Fruit fly (Drosophila melanogaster): Measurements from ENCODE around the gene CG6793.

The CG6793 gene

DNA sequence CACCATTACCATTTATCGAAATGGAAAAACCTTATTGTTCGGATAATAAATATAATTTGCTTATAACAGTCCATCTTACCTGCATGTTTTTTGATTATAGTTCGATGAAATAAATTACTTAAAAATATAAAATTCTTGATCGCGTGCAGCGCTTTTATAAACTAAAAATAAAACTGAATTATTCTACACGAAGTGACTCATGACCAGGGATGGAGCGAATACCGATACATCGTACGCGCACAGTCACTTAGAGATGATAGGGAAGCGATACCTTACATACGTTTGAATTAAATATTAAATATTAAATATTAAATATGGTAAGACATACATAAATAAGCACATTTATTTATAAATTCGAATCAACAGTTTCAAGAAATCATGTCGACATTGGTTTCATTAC, 49.2 kb upstream of the CG6793 start, which contains the start of gene viaf (continued):
- peak; percentile 53 for TF ChIP-seq Chrac-16 (GFP tag; optimal IDR thresholded peaks at IDR 0.05)
- TF ChIP-seq CG10209 (GFP tag; optimal IDR thresholded peaks at IDR 0.05) = peak; percentile 35
- TF ChIP-seq Mes4 (GFP tag; optimal IDR thresholded peaks at IDR 0.05) = no peak
- TF ChIP-seq tin (GFP tag; optimal IDR thresholded peaks at IDR 0.05) = peak; percentile 56
- TF ChIP-seq gcm (GFP tag; optimal IDR thresholded peaks at IDR 0.05) = no peak
- peak; percentile 96 for TF ChIP-seq Bgb (GFP tag; IDR thresholded peaks at IDR 0.05; ENCODE audit: partially characterized antibody)
- TF ChIP-seq dmrt11E (tag; optimal IDR thresholded peaks at IDR 0.05) = peak; percentile 55
- peak; percentile 32; the same call in 1 of the 3 replicates for TF ChIP-seq Aef1 (GFP tag; IDR thresholded peaks at IDR 0.05)
- no peak for TF ChIP-seq sc (optimal IDR thresholded peaks at IDR 0.05)
- no peak for TF ChIP-seq sc (GFP tag; optimal IDR thresholded peaks at IDR 0.05)
- TF ChIP-seq knrl (GFP tag; IDR thresholded peaks at IDR 0.05; ENCODE audit: partially characterized antibody) = peak; percentile 96
- peak; percentile 18; the same call in 1 of the 2 replicates for TF ChIP-seq Adf1 (GFP tag; IDR thresholded peaks at IDR 0.05)
- no peak for TF ChIP-seq CG18262 (tag; optimal IDR thresholded peaks at IDR 0.05)
- peak; percentile 23 for TF ChIP-seq Ets97D (GFP tag; optimal IDR thresholded peaks at IDR 0.05)
- TF ChIP-seq CG4282 (GFP tag; optimal IDR thresholded peaks at IDR 0.05) = no peak
- peak; percentile 45 for TF ChIP-seq Six4 (GFP tag; optimal IDR thresholded peaks at IDR 0.05)
- peak; percentile 75; the same call in 2 of the 3 replicates for TF ChIP-seq jigr1 (GFP tag; IDR thresholded peaks at IDR 0.05)
- TF ChIP-seq zen2 (GFP tag; IDR thresholded peaks at IDR 0.05; ENCODE audit: partially characterized antibody) = peak; percentile 79
- TF ChIP-seq Med (GFP tag) = peak; percentile 83
- peak; percentile 73 for TF ChIP-seq nmo (GFP tag; optimal IDR thresholded peaks at IDR 0.05)
- TF ChIP-seq prd (optimal IDR thresholded peaks at IDR 0.05) = no peak
- TF ChIP-seq prd (GFP tag; IDR thresholded peaks at IDR 0.05) = peak; percentile 53
- TF ChIP-seq CG4328 (GFP tag; optimal IDR thresholded peaks at IDR 0.05) = peak; percentile 19
- TF ChIP-seq CG11560 (tag; IDR thresholded peaks at IDR 0.05) = no peak
- peak; percentile 57 for TF ChIP-seq ind (GFP tag; optimal IDR thresholded peaks at IDR 0.05)
- TF ChIP-seq pan (optimal IDR thresholded peaks at IDR 0.05) = no peak
- TF ChIP-seq pan (GFP tag; optimal IDR thresholded peaks at IDR 0.05 in 1 of 2, IDR thresholded peaks at IDR 0.05 in 1 of 2) = peak in 1 of 2 experiments; percentile 42
- no peak for TF ChIP-seq CG4730 (GFP tag; IDR thresholded peaks at IDR 0.05)
- peak; percentile 60 for TF ChIP-seq CoRest (tag; optimal IDR thresholded peaks at IDR 0.05)
- peak; percentile 36 for TF ChIP-seq zfh2 (GFP tag; optimal IDR thresholded peaks at IDR 0.05)
- peak; percentile 18 for TF ChIP-seq bab2 (GFP tag; optimal IDR thresholded peaks at IDR 0.05)
- peak; percentile 24 for TF ChIP-seq CG5245 (GFP tag; optimal IDR thresholded peaks at IDR 0.05)
- TF ChIP-seq CG10462 (GFP tag; optimal IDR thresholded peaks at IDR 0.05) = peak; percentile 23
- peak; percentile 61 for TF ChIP-seq Dref (GFP tag; IDR thresholded peaks at IDR 0.05)
- peak; percentile 33 for TF ChIP-seq CG13775 (GFP tag; optimal IDR thresholded peaks at IDR 0.05)
- peak; percentile 22; the same call in 1 of the 2 replicates for TF ChIP-seq aop (GFP tag; IDR thresholded peaks at IDR 0.05)
- peak; percentile 77 for TF ChIP-seq Rfx (GFP tag; IDR thresholded peaks at IDR 0.05)
- TF ChIP-seq CG11456 (GFP tag; IDR thresholded peaks at IDR 0.05) = peak; percentile 62; the same call in 1 of the 3 replicates
- TF ChIP-seq CG12299 (tag; optimal IDR thresholded peaks at IDR 0.05) = peak; percentile 26
- TF ChIP-seq trem (tag; optimal IDR thresholded peaks at IDR 0.05) = peak; percentile 67
- no peak for TF ChIP-seq CG1233 (GFP tag; optimal IDR thresholded peaks at IDR 0.05)
- TF ChIP-seq Gug (GFP tag; IDR thresholded peaks at IDR 0.05) = peak; percentile 72; the same call in 3 of the 4 replicates
- TF ChIP-seq gt (GFP tag; IDR thresholded peaks at IDR 0.05) = no peak
- TF ChIP-seq ato (GFP tag; IDR thresholded peaks at IDR 0.05; ENCODE audit: partially characterized antibody) = peak; percentile 86
- peak; percentile 17 for TF ChIP-seq Myb (GFP tag; optimal IDR thresholded peaks at IDR 0.05)
- TF ChIP-seq CG1602 (GFP tag; optimal IDR thresholded peaks at IDR 0.05) = peak; percentile 63
- TF ChIP-seq ap (GFP tag; IDR thresholded peaks at IDR 0.05) = 0 out of 2 replicates have a peak, but pooled peaks have one; percentile 7
- peak; percentile 39; the same call in 1 of the 3 replicates for TF ChIP-seq H15 (GFP tag; IDR thresholded peaks at IDR 0.05)
- peak; percentile 52 for TF ChIP-seq Max (GFP tag; optimal IDR thresholded peaks at IDR 0.05)
- peak; percentile 80 for TF ChIP-seq CG9932 (GFP tag; IDR thresholded peaks at IDR 0.05)
- peak; percentile 58; the same call in 1 of the 2 replicates for TF ChIP-seq E2f2 (GFP tag; IDR thresholded peaks at IDR 0.05)
- peak; percentile 51 for TF ChIP-seq Sox102F (GFP tag; optimal IDR thresholded peaks at IDR 0.05)
